Worm (Caenorhabditis elegans) whole organism, late embryonic: ENCODE data around the gene mec-1.

Experiments used
- C08G9.2 ChIP-seq: sonication (generic microtip); optimal IDR thresholded peaks from 2 replicates; lab custom pipeline; 2016; ENCODE audit warnings: mild to moderate bottlenecking, missing genetic modification characterization, moderate library complexity, missing compliant biosample characterization
- C38D4.7 ChIP-seq: fragments of 200-800 bp; sonication (Bioruptor generic); optimal IDR thresholded peaks from 2 replicates; lab custom pipeline; 2018; ENCODE audit warnings: mild to moderate bottlenecking, missing genetic modification characterization, moderate library complexity, missing compliant biosample characterization
- K02D7.2 ChIP-seq: sonication (generic microtip); optimal IDR thresholded peaks from 2 replicates; lab custom pipeline; 2017; ENCODE audit warnings: mild to moderate bottlenecking, missing genetic modification characterization, missing compliant biosample characterization
- T23F11.4 ChIP-seq: fragments of 200-800 bp; sonication (Bioruptor generic); optimal IDR thresholded peaks from 2 replicates; lab custom pipeline; 2018; ENCODE audit warnings: mild to moderate bottlenecking, missing genetic modification characterization, missing compliant biosample characterization
- ahr-1 ChIP-seq: sonication (generic microtip); optimal IDR thresholded peaks from 2 replicates; lab custom pipeline; 2016; ENCODE audit warnings: missing genetic modification characterization, missing compliant biosample characterization
- ceh-18 ChIP-seq: sonication (generic microtip); optimal IDR thresholded peaks from 2 replicates; lab custom pipeline; 2016; ENCODE audit warnings: missing genetic modification characterization, missing compliant biosample characterization
- ceh-31 ChIP-seq: sonication (generic microtip); optimal IDR thresholded peaks from 2 replicates; lab custom pipeline; 2016; ENCODE audit warnings: missing genetic modification characterization, missing compliant biosample characterization
- che-1 ChIP-seq: sonication (generic microtip); optimal IDR thresholded peaks from 2 replicates; lab custom pipeline; 2016; ENCODE audit warnings: mild to moderate bottlenecking, missing genetic modification characterization, missing compliant biosample characterization
- elt-2 ChIP-seq: sonication (generic microtip); optimal IDR thresholded peaks from 2 replicates; lab custom pipeline; 2016; ENCODE audit warnings: missing genetic modification reagents, missing genetic modification characterization, missing compliant biosample characterization
- elt-4 ChIP-seq: sonication (generic microtip); optimal IDR thresholded peaks from 2 replicates; lab custom pipeline; 2016; ENCODE audit warnings: missing genetic modification characterization, missing compliant biosample characterization
- ets-4 ChIP-seq: sonication (generic microtip); optimal IDR thresholded peaks from 2 replicates; lab custom pipeline; 2016; ENCODE audit warnings: missing genetic modification characterization, missing compliant biosample characterization
- fkh-10 ChIP-seq: fragments of 150-350 bp; optimal IDR thresholded peaks from 2 replicates; lab custom pipeline; 2014; ENCODE audit warnings: missing biosample characterization, missing genetic modification reagents, missing genetic modification characterization
- gmeb-2 ChIP-seq: sonication (generic microtip); optimal IDR thresholded peaks from 2 replicates; lab custom pipeline; 2016; ENCODE audit warnings: missing genetic modification characterization, inconsistent platforms, missing compliant biosample characterization
- hlh-13 ChIP-seq: fragments of 200-800 bp; sonication (Bioruptor generic); optimal IDR thresholded peaks from 2 replicates; lab custom pipeline; 2018; ENCODE audit warnings: mild to moderate bottlenecking, missing genetic modification characterization, missing compliant biosample characterization
- hlh-8 ChIP-seq: sonication (generic microtip); optimal IDR thresholded peaks from 2 replicates; lab custom pipeline; 2016; ENCODE audit warnings: missing genotype, missing genetic modification characterization, missing compliant biosample characterization
- mec-3 ChIP-seq: sonication (generic microtip); optimal IDR thresholded peaks from 2 replicates; lab custom pipeline; 2016; ENCODE audit warnings: borderline replicate concordance, missing genetic modification characterization, missing compliant biosample characterization
- nfya-1 ChIP-seq: sonication (generic microtip); optimal IDR thresholded peaks from 2 replicates; lab custom pipeline; 2017; ENCODE audit warnings: missing genetic modification characterization, mild to moderate bottlenecking, missing compliant biosample characterization, antibody characterized with exemption, moderate library complexity
- npax-4 ChIP-seq: sonication (generic microtip); optimal IDR thresholded peaks from 2 replicates; lab custom pipeline; 2016; ENCODE audit warnings: missing genetic modification characterization, missing compliant biosample characterization
- odd-2 ChIP-seq: sonication (generic microtip); optimal IDR thresholded peaks from 2 replicates; lab custom pipeline; 2017; ENCODE audit warnings: antibody characterized with exemption, mild to moderate bottlenecking, missing genetic modification characterization, missing compliant biosample characterization
- pat-9 ChIP-seq: fragments of 200-800 bp; sonication (Bioruptor generic); optimal IDR thresholded peaks from 2 replicates; lab custom pipeline; 2018; ENCODE audit warnings: mild to moderate bottlenecking, missing genetic modification characterization, moderate library complexity, missing compliant biosample characterization
- pax-1 ChIP-seq: fragments of 150-350 bp; optimal IDR thresholded peaks from 2 replicates; lab custom pipeline; 2014; ENCODE audit warnings: missing biosample characterization, missing genetic modification characterization
- rnt-1 ChIP-seq: sonication (generic microtip); optimal IDR thresholded peaks from 2 replicates; lab custom pipeline; 2016; ENCODE audit warnings: missing genetic modification characterization, missing compliant biosample characterization
- sox-4 ChIP-seq: sonication (generic microtip); optimal IDR thresholded peaks from 2 replicates; lab custom pipeline; 2017; ENCODE audit warnings: mild to moderate bottlenecking, missing genetic modification characterization, inconsistent platforms, missing compliant biosample characterization
- tbx-2 ChIP-seq: sonication (generic microtip); optimal IDR thresholded peaks from 2 replicates; lab custom pipeline; 2016; ENCODE audit warnings: missing genetic modification characterization, missing compliant biosample characterization
- tbx-7 ChIP-seq: sonication (generic microtip); optimal IDR thresholded peaks from 2 replicates; lab custom pipeline; 2016; ENCODE audit warnings: missing genotype, missing genetic modification characterization, missing compliant biosample characterization
- unc-3 ChIP-seq, 2 experiments: fragments of 200-800 bp in 1 of 2; sonication (Bioruptor generic) in 1 of 2; sonication (generic microtip) in 1 of 2; conservative IDR thresholded peaks in 1 of 2; optimal IDR thresholded peaks in 1 of 2; 2 replicates each; pipeline versions ENCODE4 v1.3.6 to Lab custom; 2016 to 2022; ENCODE audit warnings: missing compliant biosample characterization in 2 of 2, missing genetic modification characterization in 2 of 2, missing genetic modification reagents in 1 of 2
- unc-42 ChIP-seq: sonication (generic microtip); optimal IDR thresholded peaks from 2 replicates; lab custom pipeline; 2016; ENCODE audit warnings: missing genotype, missing genetic modification characterization, missing compliant biosample characterization
- unc-86 ChIP-seq: sonication (generic microtip); optimal IDR thresholded peaks from 2 replicates; lab custom pipeline; 2016; ENCODE audit warnings: missing genetic modification characterization, missing compliant biosample characterization
- ztf-16 ChIP-seq: sonication (generic microtip); optimal IDR thresholded peaks from 2 replicates; lab custom pipeline; 2017; ENCODE audit warnings: missing genetic modification characterization, missing compliant biosample characterization

The mec-1 gene

ce11 chrV:6993999-6994398 is 37.7 kb downstream of the mec-1 start:
- TF ChIP-seq gmeb-2 (tag; lab: Kevin White, UChicago) (no peak), ahr-1 (tag; lab: Kevin White, UChicago) (no peak), fkh-10 (GFP tag; lab: Kevin White, UChicago) (no peak), C38D4.7 (GFP tag; lab: Kevin White, UChicago) (no peak)

DNA sequence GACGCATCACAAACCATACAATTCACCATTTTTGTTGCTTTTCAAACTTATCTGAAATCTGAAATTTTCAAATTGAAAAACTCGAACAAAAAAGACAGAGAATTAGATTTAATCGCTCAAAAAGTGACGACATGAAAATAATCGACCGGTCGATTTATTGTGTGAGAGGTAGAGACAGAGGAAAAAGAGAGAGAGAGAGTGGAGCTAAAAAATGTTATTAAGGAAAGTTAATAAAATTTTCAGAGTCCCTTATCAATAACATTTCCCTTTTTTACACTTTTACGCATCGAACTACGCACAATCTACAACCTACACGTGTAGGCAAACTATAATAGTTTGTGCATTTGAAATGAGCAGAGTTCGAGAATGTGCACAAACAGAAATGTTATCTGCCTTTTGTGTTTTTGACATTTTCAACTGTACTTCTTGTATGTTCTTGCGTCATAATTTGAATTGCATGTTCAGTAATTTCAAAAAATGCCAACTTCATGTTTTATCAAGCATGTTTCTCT is 40.8 kb downstream of the mec-1 start, which contains the start of gene nhr-107:
TSS of gene nhr-107 (minus strand) at position 51 of the 512 bp plus-strand sequence.
- TF ChIP-seq tbx-7, result no peak
- no peak for TF ChIP-seq nfya-1 (tag; lab: Kevin White, UChicago)

ce11 chrV:6998303-6998884 is 42.1 kb downstream of the mec-1 start, which contains the start of gene nhr-42:
nhr-42 (plus strand) TSS chrV:6998819.
- no peak for TF ChIP-seq ets-4 (tag; lab: Kevin White, UChicago)
- TF ChIP-seq fkh-10 (GFP tag; lab: Kevin White, UChicago), result no peak
- no peak for TF ChIP-seq pat-9 (tag; lab: Kevin White, UChicago)
- TF ChIP-seq mec-3 (tag; lab: Kevin White, UChicago), result no peak
- no peak for TF ChIP-seq hlh-13 (GFP tag; lab: Kevin White, UChicago)
- no peak for TF ChIP-seq rnt-1 (tag; lab: Kevin White, UChicago)
- TF ChIP-seq K02D7.2, result no peak
- TF ChIP-seq pax-1 (tag; lab: Kevin White, UChicago), result no peak
- TF ChIP-seq npax-4 (tag; lab: Kevin White, UChicago), result no peak
- TF ChIP-seq unc-3 (GFP tag; conservative IDR thresholded peaks at IDR 0.05; lab: Robert Waterston, UW), result no peak
- TF ChIP-seq unc-3 (tag; optimal IDR thresholded peaks at IDR 0.05; lab: Kevin White, UChicago), result no peak
- TF ChIP-seq ceh-31, result no peak
- no peak for TF ChIP-seq elt-4
- no peak for TF ChIP-seq ztf-16

ce11 chrV:7000734-7001133 is 44.4 kb downstream of the mec-1 start:
- no peak for TF ChIP-seq ahr-1 (tag; lab: Kevin White, UChicago)
- no peak for TF ChIP-seq unc-42 (tag; lab: Kevin White, UChicago)
- no peak for TF ChIP-seq rnt-1 (tag; lab: Kevin White, UChicago)

DNA sequence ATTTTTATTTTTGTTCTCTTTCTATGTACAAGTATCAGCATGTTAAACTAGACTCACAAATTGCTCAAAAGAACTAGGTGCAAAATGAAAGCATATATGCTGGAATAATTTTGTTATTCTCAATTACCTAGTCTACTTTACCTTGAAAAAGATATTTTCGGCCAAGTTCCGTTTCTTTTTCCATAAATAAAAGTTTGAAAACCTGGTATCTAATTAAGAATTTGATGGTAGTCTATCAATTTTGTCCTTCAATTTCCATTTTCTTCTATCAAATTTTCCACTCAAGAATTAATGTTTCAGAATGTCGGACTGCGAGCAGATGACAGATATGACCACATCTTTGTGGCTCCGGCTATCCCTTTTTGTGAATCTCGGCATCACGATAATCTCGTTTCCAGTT is 47.5 kb downstream of the mec-1 start, which contains the start of gene srab-4:
TSS of gene srab-4 (plus strand) at position 301 of the 400 bp plus-strand sequence.
- TF ChIP-seq ahr-1 (tag; lab: Kevin White, UChicago), result no peak
- TF ChIP-seq unc-86, result no peak
- TF ChIP-seq tbx-2 (tag; lab: Kevin White, UChicago), result no peak
- TF ChIP-seq elt-2, result no peak
- no peak for TF ChIP-seq C08G9.2 (tag; lab: Kevin White, UChicago)
- no peak for TF ChIP-seq che-1 (tag; lab: Kevin White, UChicago)

- TF ChIP-seq rnt-1 (tag; lab: Kevin White, UChicago) (no peak), fkh-10 (GFP tag; lab: Kevin White, UChicago) (no peak), ceh-31 (no peak), hlh-8 (tag; lab: Kevin White, UChicago) (no peak), ceh-18 (tag; lab: Kevin White, UChicago) (no peak), K02D7.2 (no peak), nfya-1 (tag; lab: Kevin White, UChicago) (no peak), odd-2 (tag; lab: Kevin White, UChicago) (no peak), sox-4 (tag; lab: Kevin White, UChicago) (no peak), T23F11.4 (GFP tag; lab: Kevin White, UChicago) (no peak)
These were observed 49.6 kb downstream of the mec-1 start, which contains the start of gene spig-10 for ce11 chrV:7005964-7006363. spig-10 (plus strand) TSS chrV:7006264.
